Worm (Caenorhabditis elegans): ENCODE measurements around the gene str-188.

Gene str-188

DNA sequence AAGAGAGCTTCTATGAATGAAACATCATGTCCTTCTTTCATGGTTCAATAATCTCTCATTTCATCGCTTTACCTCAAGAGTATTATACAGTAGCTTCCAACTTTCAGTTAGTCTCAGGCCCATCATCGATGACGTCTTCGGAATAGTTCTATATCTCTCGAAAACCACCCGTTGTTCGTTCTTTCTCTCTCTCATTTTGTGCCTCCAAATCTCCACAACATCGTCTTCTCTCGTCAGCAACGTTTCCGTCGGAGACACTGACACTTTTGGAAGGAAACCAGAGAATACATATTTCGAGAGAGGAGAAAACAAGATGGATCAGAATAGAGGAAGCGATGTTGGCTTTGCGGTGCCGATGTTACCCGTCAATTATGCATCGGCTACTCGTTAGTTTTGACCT lies 15.4 kb downstream of the str-188 start:
- TF ChIP-seq cog-1 (tag; optimal IDR thresholded peaks at IDR 0.05) (no peak), tab-1 (GFP tag; IDR thresholded peaks at IDR 0.05) (no peak), med-1 (GFP tag; optimal IDR thresholded peaks at IDR 0.05; ENCODE audit: insufficient read depth) (no peak), T22C8.4 (GFP tag; IDR thresholded peaks at IDR 0.05) (no peak), ztf-29 (GFP tag; IDR thresholded peaks at IDR 0.05) (no peak), ref-1 (GFP tag; conservative IDR thresholded peaks at IDR 0.05) (no peak), klf-2 (GFP tag; conservative IDR thresholded peaks at IDR 0.05) (no peak), flt-1 (GFP tag; IDR thresholded peaks at IDR 0.05) (no peak), ztf-23 (GFP tag; IDR thresholded peaks at IDR 0.05) (no peak)

ce11 chrV:9733920-9734454 lies 17.5 kb downstream of the str-188 start, which contains the start of gene cal-7:
cal-7 (plus strand) TSS chrV:9734103.
- TF ChIP-seq flt-1 (GFP tag; IDR thresholded peaks at IDR 0.05): no peak
- no peak for TF ChIP-seq ref-1 (GFP tag; conservative IDR thresholded peaks at IDR 0.05)
- TF ChIP-seq cog-1 (tag; optimal IDR thresholded peaks at IDR 0.05): no peak
- no peak for TF ChIP-seq tab-1 (GFP tag; IDR thresholded peaks at IDR 0.05)
- TF ChIP-seq T22C8.4 (GFP tag; IDR thresholded peaks at IDR 0.05): no peak

DNA sequence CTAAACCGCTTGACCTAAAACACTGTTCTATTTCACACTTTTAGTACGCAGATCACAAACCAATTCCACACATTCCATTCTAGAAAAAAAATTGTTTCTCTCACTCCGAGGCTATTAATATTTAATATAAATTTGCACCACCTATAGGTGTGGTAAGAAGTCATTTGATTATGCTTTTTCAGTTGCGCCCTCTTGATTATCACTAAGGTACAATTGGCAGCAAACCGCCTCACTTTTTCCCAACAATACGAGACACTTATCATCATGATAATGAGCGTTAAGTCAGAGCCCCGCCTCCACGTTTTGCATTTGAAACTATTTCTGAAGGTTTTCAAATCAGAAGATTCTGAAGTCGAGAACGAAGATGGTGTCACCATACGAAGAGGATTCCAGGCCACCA lies 20.8 kb downstream of the str-188 start, which contains the start of gene aqp-4:
Gene aqp-4, plus strand, starts transcription at position 270 of the 400 bp plus-strand sequence.
- TF ChIP-seq klf-2 (GFP tag; conservative IDR thresholded peaks at IDR 0.05) (no peak), tab-1 (GFP tag; IDR thresholded peaks at IDR 0.05) (no peak), ztf-23 (GFP tag; IDR thresholded peaks at IDR 0.05) (no peak)

ce11 chrV:9738077-9738705 lies 21.7 kb downstream of the str-188 start:
- TF ChIP-seq ref-1 (GFP tag; conservative IDR thresholded peaks at IDR 0.05) (no peak), klf-2 (GFP tag; conservative IDR thresholded peaks at IDR 0.05) (no peak), flt-1 (GFP tag; IDR thresholded peaks at IDR 0.05) (no peak), tab-1 (GFP tag; IDR thresholded peaks at IDR 0.05) (no peak), T22C8.4 (GFP tag; IDR thresholded peaks at IDR 0.05) (no peak), ztf-23 (GFP tag; IDR thresholded peaks at IDR 0.05) (no peak), ztf-29 (GFP tag; IDR thresholded peaks at IDR 0.05) (no peak), cog-1 (tag; optimal IDR thresholded peaks at IDR 0.05) (no peak), med-1 (GFP tag; optimal IDR thresholded peaks at IDR 0.05; ENCODE audit: insufficient read depth) (no peak)

DNA sequence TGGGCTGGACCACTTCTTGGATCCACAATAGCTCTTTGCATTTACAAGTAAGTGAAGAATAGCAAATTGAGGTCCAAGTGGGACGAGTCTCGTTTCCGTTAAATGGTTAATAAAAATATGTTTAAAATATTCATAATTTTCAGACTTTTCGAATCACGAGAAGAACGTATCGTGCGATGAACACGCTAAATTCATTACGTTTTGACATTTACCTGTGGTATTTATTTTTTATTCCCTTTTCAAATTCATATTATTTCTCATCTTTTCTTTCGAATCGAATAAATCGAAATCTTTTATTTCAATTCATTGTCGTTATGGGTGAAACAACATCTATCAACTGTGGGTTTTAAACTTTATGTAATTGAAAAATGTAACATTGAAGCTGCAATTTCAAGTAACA lies 22.9 kb downstream of the str-188 start, which contains the start of gene marc-1:
Gene marc-1, plus strand, starts transcription at position 301 of the 400 bp plus-strand sequence.
- TF ChIP-seq ref-1 (GFP tag; conservative IDR thresholded peaks at IDR 0.05): no peak
- no peak for TF ChIP-seq ztf-29 (GFP tag; IDR thresholded peaks at IDR 0.05)
- no peak for TF ChIP-seq klf-2 (GFP tag; conservative IDR thresholded peaks at IDR 0.05)
- TF ChIP-seq med-1 (GFP tag; optimal IDR thresholded peaks at IDR 0.05; ENCODE audit: insufficient read depth): no peak
- TF ChIP-seq T22C8.4 (GFP tag; IDR thresholded peaks at IDR 0.05): no peak
- no peak for TF ChIP-seq ztf-23 (GFP tag; IDR thresholded peaks at IDR 0.05)

- TF ChIP-seq ztf-23 (GFP tag; IDR thresholded peaks at IDR 0.05) (no peak), med-1 (GFP tag; optimal IDR thresholded peaks at IDR 0.05; ENCODE audit: insufficient read depth) (no peak), klf-2 (GFP tag; conservative IDR thresholded peaks at IDR 0.05) (no peak), flt-1 (GFP tag; IDR thresholded peaks at IDR 0.05) (no peak), T22C8.4 (GFP tag; IDR thresholded peaks at IDR 0.05) (no peak), cog-1 (tag; optimal IDR thresholded peaks at IDR 0.05) (no peak), ref-1 (GFP tag; conservative IDR thresholded peaks at IDR 0.05) (no peak), ztf-29 (GFP tag; IDR thresholded peaks at IDR 0.05) (no peak), tab-1 (GFP tag; IDR thresholded peaks at IDR 0.05) (no peak)
Measured at ce11 chrV:9740858-9741257, 24.4 kb downstream of the str-188 start, which contains the start of gene sta-2. sta-2 (plus strand) TSS chrV:9741206.

ce11 chrV:9744934-9745333 lies 28.4 kb downstream of the str-188 start, which contains the start of gene F58E6.13:
F58E6.13 (plus strand) TSS chrV:9745234.
- TF ChIP-seq tab-1 (GFP tag; IDR thresholded peaks at IDR 0.05) (no peak), ztf-29 (GFP tag; IDR thresholded peaks at IDR 0.05) (no peak), ztf-23 (GFP tag; IDR thresholded peaks at IDR 0.05) (no peak), cog-1 (tag; optimal IDR thresholded peaks at IDR 0.05) (no peak), flt-1 (GFP tag; IDR thresholded peaks at IDR 0.05) (no peak), ref-1 (GFP tag; conservative IDR thresholded peaks at IDR 0.05) (no peak), T22C8.4 (GFP tag; IDR thresholded peaks at IDR 0.05) (no peak), med-1 (GFP tag; optimal IDR thresholded peaks at IDR 0.05; ENCODE audit: insufficient read depth) (no peak), klf-2 (GFP tag; conservative IDR thresholded peaks at IDR 0.05) (no peak)

- TF ChIP-seq ztf-29 (GFP tag; IDR thresholded peaks at IDR 0.05): no peak
- no peak for TF ChIP-seq klf-2 (GFP tag; conservative IDR thresholded peaks at IDR 0.05)
- no peak for TF ChIP-seq T22C8.4 (GFP tag; IDR thresholded peaks at IDR 0.05)
- TF ChIP-seq med-1 (GFP tag; optimal IDR thresholded peaks at IDR 0.05; ENCODE audit: insufficient read depth): no peak
- no peak for TF ChIP-seq flt-1 (GFP tag; IDR thresholded peaks at IDR 0.05)
Measured at ce11 chrV:9750308-9750707, 33.8 kb downstream of the str-188 start, which contains the start of gene F58E6.4. F58E6.4 (minus strand) TSS chrV:9750408.

ce11 chrV:9752918-9753317 lies 36.4 kb downstream of the str-188 start, which contains the start of gene F58E6.6:
F58E6.6 (minus strand) TSS chrV:9753018.
- TF ChIP-seq klf-2 (GFP tag; conservative IDR thresholded peaks at IDR 0.05) (no peak), cog-1 (tag; optimal IDR thresholded peaks at IDR 0.05) (no peak), ref-1 (GFP tag; conservative IDR thresholded peaks at IDR 0.05) (no peak), ztf-23 (GFP tag; IDR thresholded peaks at IDR 0.05) (no peak), flt-1 (GFP tag; IDR thresholded peaks at IDR 0.05) (no peak), tab-1 (GFP tag; IDR thresholded peaks at IDR 0.05) (no peak), ztf-29 (GFP tag; IDR thresholded peaks at IDR 0.05) (no peak), med-1 (GFP tag; optimal IDR thresholded peaks at IDR 0.05; ENCODE audit: insufficient read depth) (no peak), T22C8.4 (GFP tag; IDR thresholded peaks at IDR 0.05) (no peak)

- no peak for TF ChIP-seq tab-1 (GFP tag; IDR thresholded peaks at IDR 0.05)
- TF ChIP-seq T22C8.4 (GFP tag; IDR thresholded peaks at IDR 0.05): no peak
- no peak for TF ChIP-seq ref-1 (GFP tag; conservative IDR thresholded peaks at IDR 0.05)
- no peak for TF ChIP-seq ztf-29 (GFP tag; IDR thresholded peaks at IDR 0.05)
- no peak for TF ChIP-seq cog-1 (tag; optimal IDR thresholded peaks at IDR 0.05)
- TF ChIP-seq klf-2 (GFP tag; conservative IDR thresholded peaks at IDR 0.05): no peak
- TF ChIP-seq ztf-23 (GFP tag; IDR thresholded peaks at IDR 0.05): no peak
- no peak for TF ChIP-seq med-1 (GFP tag; optimal IDR thresholded peaks at IDR 0.05; ENCODE audit: insufficient read depth)
- no peak for TF ChIP-seq flt-1 (GFP tag; IDR thresholded peaks at IDR 0.05)
Measured at ce11 chrV:9753554-9753953, 37.1 kb downstream of the str-188 start.
